Fruit fly (Drosophila melanogaster) whole organism, prepupa: ENCODE data around the gene strat.

ENCODE experiments used
- CG11902 ChIP-seq: fragments of 200-800 bp; sonication (Bioruptor generic); optimal IDR thresholded peaks from 3 replicates; lab custom pipeline; 2016; ENCODE audit warnings: missing biosample characterization, missing genetic modification characterization
- CG15336 ChIP-seq: fragments of 200-800 bp; sonication (Bioruptor generic); IDR thresholded peaks from 2 replicates; pipeline ENCODE4 v1.3.6; 2022; ENCODE audit warnings: missing biosample characterization, missing genetic modification characterization
- CG1621 ChIP-seq: fragments of 200-800 bp; sonication (Bioruptor generic); optimal IDR thresholded peaks from 3 replicates; lab custom pipeline; 2018; ENCODE audit warnings: missing biosample characterization, mild to moderate bottlenecking, missing genetic modification characterization
- CG34406 ChIP-seq: fragments of 200-800 bp; sonication (Bioruptor generic); optimal IDR thresholded peaks from 3 replicates; lab custom pipeline; 2016; ENCODE audit warnings: missing biosample characterization, missing genetic modification characterization
- CG6276 ChIP-seq: fragments of 200-800 bp; sonication (Bioruptor generic); optimal IDR thresholded peaks from 2 replicates; lab custom pipeline; 2017; ENCODE audit warnings: missing biosample characterization, mild to moderate bottlenecking, missing genetic modification characterization
- Gug ChIP-seq: fragments of 200-800 bp; sonication (Bioruptor generic); IDR thresholded peaks from 2 replicates; pipeline ENCODE4 v1.3.6; 2022; ENCODE audit warnings: missing biosample characterization, missing genetic modification characterization
- Hr39 ChIP-seq: fragments of 200-800 bp; sonication (Bioruptor generic); optimal IDR thresholded peaks from 2 replicates; lab custom pipeline; 2016; ENCODE audit warnings: missing biosample characterization, missing genetic modification characterization
- Hr4 ChIP-seq: fragments of 200-800 bp; sonication (Bioruptor generic); optimal IDR thresholded peaks from 3 replicates; lab custom pipeline; 2016; ENCODE audit warnings: missing biosample characterization, missing genetic modification characterization
- OdsH ChIP-seq: fragments of 200-800 bp; sonication (Bioruptor generic); optimal IDR thresholded peaks from 3 replicates; lab custom pipeline; 2016; ENCODE audit warnings: missing biosample characterization, missing genetic modification characterization
- fd59A ChIP-seq: fragments of 200-800 bp; sonication (Bioruptor generic); optimal IDR thresholded peaks from 2 replicates; lab custom pipeline; 2017; ENCODE audit warnings: missing biosample characterization, mild to moderate bottlenecking, missing genetic modification characterization, missing genetic modification reagents
- lz ChIP-seq: fragments of 200-800 bp; sonication (Bioruptor generic); optimal IDR thresholded peaks from 3 replicates; lab custom pipeline; 2016; ENCODE audit warnings: missing biosample characterization, missing genetic modification characterization
- net ChIP-seq: fragments of 200-800 bp; sonication (Bioruptor generic); optimal IDR thresholded peaks from 3 replicates; lab custom pipeline; 2016; ENCODE audit warnings: missing biosample characterization, missing genetic modification characterization

- TF ChIP-seq CG34406 (GFP tag; lab: Kevin White, UChicago), result no peak
- TF ChIP-seq Hr39 (GFP tag; lab: Kevin White, UChicago), result no peak
- no peak for TF ChIP-seq net (GFP tag; lab: Kevin White, UChicago)
- no peak for TF ChIP-seq CG15336 (GFP tag; lab: Robert Waterston, UW)
- no peak for TF ChIP-seq fd59A (GFP tag; lab: Kevin White, UChicago)
- no peak for TF ChIP-seq CG1621
- TF ChIP-seq Gug (GFP tag; lab: Robert Waterston, UW), result no peak
- TF ChIP-seq lz (GFP tag; lab: Kevin White, UChicago), result no peak
- TF ChIP-seq OdsH (GFP tag; lab: Kevin White, UChicago), result no peak
- no peak for TF ChIP-seq CG11902 (GFP tag; lab: Kevin White, UChicago)
- no peak for TF ChIP-seq CG6276 (GFP tag; lab: Kevin White, UChicago)
- no peak for TF ChIP-seq Hr4 (GFP tag; lab: Kevin White, UChicago)
Observed at dm6 chr2L:8288087-8288486, 32.0 kb upstream of the strat start.
